Worm (Caenorhabditis elegans): Measurements from ENCODE around the gene fbxb-97.

fbxb-97 gene

ce11 chrII:1819944-1820570 lies 27.9 kb downstream of the fbxb-97 start, which contains the start of gene fbxc-19 (continued):
- TF ChIP-seq nhr-77 (tag; optimal IDR thresholded peaks at IDR 0.05) (peak; percentile 31), nhr-25 (tag; optimal IDR thresholded peaks at IDR 0.05) (no peak), nhr-237 (tag; optimal IDR thresholded peaks at IDR 0.05) (no peak), lin-39 (tag; optimal IDR thresholded peaks at IDR 0.05) (no peak), ama-1 (optimal IDR thresholded peaks at IDR 0.05) (no peak), ceh-9 (tag; optimal IDR thresholded peaks at IDR 0.05) (no peak), ztf-4 (tag; optimal IDR thresholded peaks at IDR 0.05) (no peak), fos-1 (tag; optimal IDR thresholded peaks at IDR 0.05) (no peak), mml-1 (tag; optimal IDR thresholded peaks at IDR 0.05) (no peak)

- no peak for TF ChIP-seq nhr-77 (tag; optimal IDR thresholded peaks at IDR 0.05)
- no peak for TF ChIP-seq lsy-12 (tag; optimal IDR thresholded peaks at IDR 0.05)
- no peak for TF ChIP-seq elt-1 (tag; optimal IDR thresholded peaks at IDR 0.05)
- no peak for TF ChIP-seq egl-5 (tag; optimal IDR thresholded peaks at IDR 0.05)
- no peak for TF ChIP-seq nhr-28 (tag; optimal IDR thresholded peaks at IDR 0.05)
- TF ChIP-seq pqm-1 (tag; optimal IDR thresholded peaks at IDR 0.05) = no peak
- TF ChIP-seq zag-1 (tag; optimal IDR thresholded peaks at IDR 0.05) = no peak
- no peak for TF ChIP-seq eor-1 (tag; optimal IDR thresholded peaks at IDR 0.05)
- TF ChIP-seq nfya-1 (tag; optimal IDR thresholded peaks at IDR 0.05; ENCODE audit: insufficient read depth) = no peak
- no peak for TF ChIP-seq nhr-237 (tag; optimal IDR thresholded peaks at IDR 0.05)
- TF ChIP-seq ama-1 (optimal IDR thresholded peaks at IDR 0.05) = no peak
- TF ChIP-seq ZK546.5 (tag; optimal IDR thresholded peaks at IDR 0.05) = no peak
- TF ChIP-seq fkh-2 (tag; optimal IDR thresholded peaks at IDR 0.05) = no peak
- no peak for TF ChIP-seq mml-1 (tag; optimal IDR thresholded peaks at IDR 0.05)
- TF ChIP-seq ceh-28 (tag; optimal IDR thresholded peaks at IDR 0.05) = no peak
- no peak for TF ChIP-seq R02D3.7 (tag; optimal IDR thresholded peaks at IDR 0.05)
- no peak for TF ChIP-seq lin-15B (tag; optimal IDR thresholded peaks at IDR 0.05)
- TF ChIP-seq hmg-11 (tag; optimal IDR thresholded peaks at IDR 0.05) = no peak
- no peak for TF ChIP-seq jun-1 (tag; optimal IDR thresholded peaks at IDR 0.05)
These were observed 29.7 kb downstream of the fbxb-97 start, which contains the start of gene fbxb-10 for ce11 chrII:1818300-1818699. Gene fbxb-10, minus strand, starts transcription at chrII:1818400.

ce11 chrII:1816053-1816452 lies 31.9 kb downstream of the fbxb-97 start:
- TF ChIP-seq daf-12 (tag; optimal IDR thresholded peaks at IDR 0.05) (no peak), nfya-1 (tag; optimal IDR thresholded peaks at IDR 0.05; ENCODE audit: insufficient read depth) (no peak), nhr-237 (tag; optimal IDR thresholded peaks at IDR 0.05) (no peak), lsy-12 (tag; optimal IDR thresholded peaks at IDR 0.05) (no peak), pqm-1 (tag; optimal IDR thresholded peaks at IDR 0.05) (no peak), nhr-28 (tag; optimal IDR thresholded peaks at IDR 0.05) (no peak), fkh-2 (tag; optimal IDR thresholded peaks at IDR 0.05) (no peak), R02D3.7 (tag; optimal IDR thresholded peaks at IDR 0.05) (no peak), nhr-76 (tag; optimal IDR thresholded peaks at IDR 0.05) (no peak), eor-1 (tag; optimal IDR thresholded peaks at IDR 0.05) (no peak)

- no peak for TF ChIP-seq daf-12 (tag; optimal IDR thresholded peaks at IDR 0.05)
- TF ChIP-seq ztf-4 (tag; optimal IDR thresholded peaks at IDR 0.05) = no peak
- TF ChIP-seq nhr-43 (tag; optimal IDR thresholded peaks at IDR 0.05; ENCODE audit: poor library complexity, severe bottlenecking) = no peak
- TF ChIP-seq lin-39 (tag; optimal IDR thresholded peaks at IDR 0.05) = no peak
- no peak for TF ChIP-seq egl-27 (tag; optimal IDR thresholded peaks at IDR 0.05)
- TF ChIP-seq ama-1 (optimal IDR thresholded peaks at IDR 0.05) = no peak
- TF ChIP-seq nhr-28 (tag; optimal IDR thresholded peaks at IDR 0.05) = no peak
- TF ChIP-seq elt-2 (tag; optimal IDR thresholded peaks at IDR 0.05) = no peak
These were observed 39.7 kb downstream of the fbxb-97 start, which contains the start of gene C08F1.8 for ce11 chrII:1808217-1808616. Gene C08F1.8, minus strand, starts transcription at chrII:1808317.

ce11 chrII:1806358-1806757 lies 41.6 kb downstream of the fbxb-97 start, which contains the start of gene C08F1.12:
Gene C08F1.12, minus strand, starts transcription at chrII:1806458.
- TF ChIP-seq snpc-4 (tag; optimal IDR thresholded peaks at IDR 0.05) = no peak
- TF ChIP-seq ZK546.5 (tag; optimal IDR thresholded peaks at IDR 0.05) = no peak
- TF ChIP-seq ceh-28 (tag; optimal IDR thresholded peaks at IDR 0.05) = no peak
- no peak for TF ChIP-seq unc-39 (tag; optimal IDR thresholded peaks at IDR 0.05)
- TF ChIP-seq nhr-11 (tag; optimal IDR thresholded peaks at IDR 0.05) = no peak
- no peak for TF ChIP-seq nhr-12 (tag; optimal IDR thresholded peaks at IDR 0.05)
- TF ChIP-seq nhr-76 (tag; optimal IDR thresholded peaks at IDR 0.05) = no peak
- no peak for TF ChIP-seq lin-15B (tag; optimal IDR thresholded peaks at IDR 0.05)
- no peak for TF ChIP-seq tbx-2 (tag; optimal IDR thresholded peaks at IDR 0.05)
- TF ChIP-seq egl-5 (tag; optimal IDR thresholded peaks at IDR 0.05) = no peak
- TF ChIP-seq nhr-237 (tag; optimal IDR thresholded peaks at IDR 0.05) = no peak
- no peak for TF ChIP-seq daf-12 (tag; optimal IDR thresholded peaks at IDR 0.05)
- TF ChIP-seq pqm-1 (tag; optimal IDR thresholded peaks at IDR 0.05) = no peak
- no peak for TF ChIP-seq ceh-82 (tag; optimal IDR thresholded peaks at IDR 0.05)
- no peak for TF ChIP-seq nhr-23 (tag; optimal IDR thresholded peaks at IDR 0.05)
- no peak for TF ChIP-seq ztf-11 (tag; optimal IDR thresholded peaks at IDR 0.05)
- TF ChIP-seq unc-62 (GFP tag; optimal IDR thresholded peaks at IDR 0.05) = no peak
- no peak for TF ChIP-seq nhr-77 (tag; optimal IDR thresholded peaks at IDR 0.05)
- TF ChIP-seq nhr-43 (tag; optimal IDR thresholded peaks at IDR 0.05; ENCODE audit: poor library complexity, severe bottlenecking) = no peak

Measured in whole organism, L3 larva.